Worm (Caenorhabditis elegans): ENCODE data around the gene zzz-1.

The zzz-1 gene

DNA sequence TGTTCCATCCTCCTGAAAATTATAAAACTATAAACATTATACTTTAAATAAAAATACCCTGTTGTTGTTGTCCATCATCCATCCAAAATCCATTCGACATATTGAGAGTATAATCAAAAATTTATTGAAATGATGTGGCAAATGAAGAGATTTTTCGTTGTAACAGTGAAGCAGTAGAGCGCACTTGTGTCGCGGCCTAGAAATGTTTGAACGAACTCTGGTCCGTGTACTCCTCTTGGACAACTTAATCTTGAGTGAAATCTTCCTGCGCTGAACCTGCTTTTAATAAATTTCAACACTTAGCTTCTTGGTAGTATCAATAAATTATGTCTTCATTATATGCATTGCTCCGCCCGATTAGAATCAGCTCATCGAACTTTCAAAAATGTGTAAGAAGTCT, 14.4 kb downstream of the zzz-1 start, which contains the start of the genes F32D8.14 and F32D8.5 (continued):
- peak; percentile 89 for TF ChIP-seq mep-1 (tag; optimal IDR thresholded peaks at IDR 0.05)
- no peak for TF ChIP-seq pag-3 (tag; optimal IDR thresholded peaks at IDR 0.05; ENCODE audit: borderline replicate concordance, insufficient read depth)
- peak; percentile 88 for TF ChIP-seq xbp-1 (tag; optimal IDR thresholded peaks at IDR 0.05)
- no peak; the same call in 1 of the 2 replicates for TF ChIP-seq ceh-88 (GFP tag; IDR thresholded peaks at IDR 0.05)
- TF ChIP-seq zag-1 (tag; optimal IDR thresholded peaks at IDR 0.05): no peak
- TF ChIP-seq swsn-7 (tag; optimal IDR thresholded peaks at IDR 0.05): peak; percentile 91
- no peak for TF ChIP-seq nhr-76 (tag; optimal IDR thresholded peaks at IDR 0.05)
- peak; percentile 85 for TF ChIP-seq sox-4 (tag; optimal IDR thresholded peaks at IDR 0.05)
- TF ChIP-seq fkh-8 (tag; optimal IDR thresholded peaks at IDR 0.05): peak; percentile 84
- no peak for TF ChIP-seq unc-30 (tag; optimal IDR thresholded peaks at IDR 0.05)
- peak; percentile 51 for TF ChIP-seq ceh-8 (GFP tag; optimal IDR thresholded peaks at IDR 0.05)
- peak; percentile 86 for TF ChIP-seq nhr-19 (GFP tag; conservative IDR thresholded peaks at IDR 0.05)
- TF ChIP-seq nhr-11 (tag; optimal IDR thresholded peaks at IDR 0.05): no peak
- TF ChIP-seq nhr-12 (tag; optimal IDR thresholded peaks at IDR 0.05): no peak
- no peak for TF ChIP-seq nhr-84 (tag; optimal IDR thresholded peaks at IDR 0.05)
- no peak for TF ChIP-seq egl-27 (tag; optimal IDR thresholded peaks at IDR 0.05)
- TF ChIP-seq ama-1 (optimal IDR thresholded peaks at IDR 0.05): no peak
- peak; percentile 46; the same call in 1 of the 2 replicates for TF ChIP-seq mab-9 (GFP tag; IDR thresholded peaks at IDR 0.05)
- TF ChIP-seq unc-62 (GFP tag; optimal IDR thresholded peaks at IDR 0.05): no peak
- peak; percentile 93 for TF ChIP-seq unc-130 (tag; optimal IDR thresholded peaks at IDR 0.05)
- peak; percentile 65 for TF ChIP-seq C04F5.9 (tag; optimal IDR thresholded peaks at IDR 0.05)
- TF ChIP-seq lin-15B (tag; optimal IDR thresholded peaks at IDR 0.05): peak; percentile 84
- peak; percentile 27 for TF ChIP-seq nhr-237 (tag; optimal IDR thresholded peaks at IDR 0.05)
- TF ChIP-seq lin-39 (tag; optimal IDR thresholded peaks at IDR 0.05): no peak
- TF ChIP-seq nhr-47 (tag; optimal IDR thresholded peaks at IDR 0.05): peak; percentile 89
- TF ChIP-seq efl-3 (GFP tag; optimal IDR thresholded peaks at IDR 0.05): no peak
- no peak for TF ChIP-seq pqm-1 (tag; optimal IDR thresholded peaks at IDR 0.05)
- TF ChIP-seq C16A3.4 (tag; optimal IDR thresholded peaks at IDR 0.05): peak; percentile 88
- peak; percentile 61 for TF ChIP-seq isw-1 (GFP tag; IDR thresholded peaks at IDR 0.05)
- TF ChIP-seq nhr-28 (tag; optimal IDR thresholded peaks at IDR 0.05): no peak
- peak; percentile 56 for TF ChIP-seq jun-1 (tag; optimal IDR thresholded peaks at IDR 0.05)
- TF ChIP-seq elt-2 (tag; optimal IDR thresholded peaks at IDR 0.05): peak; percentile 53
- peak; percentile 4 for TF ChIP-seq aly-2 (tag; optimal IDR thresholded peaks at IDR 0.05)
- TF ChIP-seq hlh-17 (GFP tag; optimal IDR thresholded peaks at IDR 0.05; ENCODE audit: borderline replicate concordance): no peak
- TF ChIP-seq tlp-1 (tag; optimal IDR thresholded peaks at IDR 0.05): no peak
- peak in 1 of 2 experiments; percentile 72 for TF ChIP-seq mdl-1 (tag; optimal IDR thresholded peaks at IDR 0.05)
- peak in 1 of 6 experiments; percentile 77 for TF ChIP-seq elt-3 (tag; optimal IDR thresholded peaks at IDR 0.05)
- peak; percentile 56 to 84 (median 76) for TF ChIP-seq ceh-82 (tag; optimal IDR thresholded peaks at IDR 0.05)

- TF ChIP-seq efl-1 (optimal IDR thresholded peaks at IDR 0.05) (no peak), efl-1 (GFP tag; optimal IDR thresholded peaks at IDR 0.05 in 1 of 2) (peak in 1 of 2 experiments; percentile 90), sup-37 (GFP tag; optimal IDR thresholded peaks at IDR 0.05) (no peak), blmp-1 (tag; optimal IDR thresholded peaks at IDR 0.05) (no peak), mdl-1 (tag; optimal IDR thresholded peaks at IDR 0.05) (no peak), pqm-1 (tag; optimal IDR thresholded peaks at IDR 0.05) (no peak)
Measured at ce11 chrV:10893510-10894128, 15.4 kb downstream of the zzz-1 start, which contains the start of gene F32D8.4. Gene F32D8.4 (minus strand): TSS chrV:10893560.

Data from whole organism, L1 larva.